Worm (Caenorhabditis elegans): Measurements from ENCODE around the gene tub-1.

DNA sequence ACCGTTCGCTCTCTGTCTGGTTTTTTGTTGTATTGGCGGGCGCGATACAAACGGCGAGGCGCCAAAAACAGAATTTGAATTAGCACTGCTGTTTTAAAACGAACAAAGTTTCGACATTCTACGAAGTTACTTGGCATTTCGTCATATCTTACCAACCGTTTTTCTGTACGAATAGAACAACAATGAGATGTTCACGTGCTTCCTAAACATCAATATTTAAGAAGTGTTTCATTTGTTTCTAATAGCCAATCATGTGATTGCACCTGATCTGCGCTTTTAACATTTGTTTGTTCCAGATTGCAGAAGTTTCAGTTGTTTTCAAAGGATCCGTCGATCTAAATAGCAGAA, 27.7 kb downstream of the tub-1 start:
- TF ChIP-seq pes-1 (GFP tag; IDR thresholded peaks at IDR 0.05) (no peak), B0310.2 (tag; optimal IDR thresholded peaks at IDR 0.05) (no peak)

Measured in whole organism, early embryonic.